Worm (Caenorhabditis elegans) whole organism, dauer: ENCODE data around the gene C05E4.7.

Experiments
- unc-62 ChIP-seq: sonication (generic microtip); optimal IDR thresholded peaks from 2 replicates; lab custom pipeline; 2017; ENCODE audit warnings: missing biosample characterization, missing genetic modification reagents, missing genetic modification characterization

Gene C05E4.7

ce11 chrV:762340-762739, 20.4 kb downstream of the C05E4.7 start, which contains the start of gene srp-2:
srp-2 (plus strand) TSS chrV:762640.
- no peak for TF ChIP-seq unc-62 (GFP tag; lab: Kevin White, UChicago)

ce11 chrV:764732-765131, 22.8 kb downstream of the C05E4.7 start, which contains the start of gene str-238:
str-238 (plus strand) TSS chrV:765032.
- TF ChIP-seq unc-62 (GFP tag; lab: Kevin White, UChicago): no peak

ce11 chrV:772210-772609, 30.3 kb downstream of the C05E4.7 start:
- TF ChIP-seq unc-62 (GFP tag; lab: Kevin White, UChicago): no peak

- TF ChIP-seq unc-62 (GFP tag; lab: Kevin White, UChicago): no peak
These were observed 31.3 kb downstream of the C05E4.7 start, which contains the start of gene sti-1 for ce11 chrV:773256-773655. sti-1 (plus strand) TSS chrV:773518.

ce11 chrV:774341-774740, 32.4 kb downstream of the C05E4.7 start:
- TF ChIP-seq unc-62 (GFP tag; lab: Kevin White, UChicago): no peak

- TF ChIP-seq unc-62 (GFP tag; lab: Kevin White, UChicago): no peak
These were observed 33.0 kb downstream of the C05E4.7 start, which contains the start of gene srbc-58 for ce11 chrV:774875-775359. srbc-58 (plus strand) TSS chrV:774995.

- TF ChIP-seq unc-62 (GFP tag; lab: Kevin White, UChicago): no peak
These were observed 35.4 kb downstream of the C05E4.7 start, which contains the start of gene R09E12.9 for ce11 chrV:777285-777684. R09E12.9 (plus strand) TSS chrV:777600.

- TF ChIP-seq unc-62 (GFP tag; lab: Kevin White, UChicago): no peak
These were observed 36.4 kb downstream of the C05E4.7 start, which contains the start of gene srbc-59 for ce11 chrV:778339-778738. srbc-59 (plus strand) TSS chrV:778639.

ce11 chrV:779999-780398, 38.1 kb downstream of the C05E4.7 start, which contains the start of gene srbc-60:
srbc-60 (plus strand) TSS chrV:780299.
- TF ChIP-seq unc-62 (GFP tag; lab: Kevin White, UChicago): no peak

ce11 chrV:782432-782831, 40.5 kb downstream of the C05E4.7 start, which contains the start of gene srab-16:
srab-16 (plus strand) TSS chrV:782732.
- TF ChIP-seq unc-62 (GFP tag; lab: Kevin White, UChicago): no peak
